Worm (Caenorhabditis elegans) whole organism, L1 larva: ENCODE results near the gene F58D12.1.
A peak's percentile ranks its signal among the peaks of the same experiment; 100 is the strongest.

Source experiments
- C16A3.4 ChIP-seq: fragments of 150-350 bp; optimal IDR thresholded peaks from 2 replicates; lab custom pipeline; 2014; ENCODE audit warnings: missing biosample characterization, missing genetic modification characterization
- C34B4.2 ChIP-seq: sonication (generic microtip); optimal IDR thresholded peaks from 2 replicates; lab custom pipeline; 2017; ENCODE audit warnings: mild to moderate bottlenecking, missing genetic modification characterization, missing compliant biosample characterization
- Y116A8C.19 ChIP-seq: sonication (generic microtip); optimal IDR thresholded peaks from 2 replicates; lab custom pipeline; 2016; ENCODE audit warnings: missing compliant biosample characterization, missing genetic modification characterization, borderline replicate concordance
- aly-2 ChIP-seq: fragments of 150-350 bp; optimal IDR thresholded peaks from 2 replicates; lab custom pipeline; 2014; ENCODE audit warnings: missing biosample characterization, missing genetic modification characterization
- ama-1 ChIP-seq: fragments of 150-350 bp; optimal IDR thresholded peaks from 2 replicates; lab custom pipeline; 2014
- blmp-1 ChIP-seq: fragments of 150-350 bp; optimal IDR thresholded peaks from 2 replicates; lab custom pipeline; 2014; ENCODE audit warnings: missing biosample characterization, missing genetic modification characterization
- ceh-63 ChIP-seq: fragments of 200-800 bp; sonication (Bioruptor generic); optimal IDR thresholded peaks from 2 replicates; lab custom pipeline; 2018; ENCODE audit warnings: mild to moderate bottlenecking, missing genetic modification characterization, missing compliant biosample characterization
- ceh-8 ChIP-seq: fragments of 200-800 bp; sonication (Bioruptor generic); optimal IDR thresholded peaks from 2 replicates; lab custom pipeline; 2018; ENCODE audit warnings: mild to moderate bottlenecking, missing genetic modification characterization, moderate library complexity, missing compliant biosample characterization
- ceh-82 ChIP-seq, 3 experiments: fragments of 150-350 bp in 1 of 3; sonication (generic microtip) in 2 of 3; optimal IDR thresholded peaks; 2 replicates each; lab custom pipeline; 2014 to 2017; ENCODE audit warnings: missing biosample characterization in 3 of 3, missing genetic modification characterization in 3 of 3
- ceh-88 ChIP-seq: fragments of 200-800 bp; sonication (Bioruptor generic); IDR thresholded peaks from 2 replicates; pipeline ENCODE4 v1.3.6; 2022; ENCODE audit warnings: missing genetic modification characterization, missing compliant biosample characterization
- ceh-90 ChIP-seq: sonication (generic microtip); optimal IDR thresholded peaks from 2 replicates; lab custom pipeline; 2016; ENCODE audit warnings: missing genetic modification characterization, missing compliant biosample characterization
- dsc-1 ChIP-seq: sonication (generic microtip); optimal IDR thresholded peaks from 2 replicates; lab custom pipeline; 2016; ENCODE audit warnings: mild to moderate bottlenecking, missing genetic modification characterization, missing compliant biosample characterization
- efl-1 ChIP-seq, 4 experiments: fragments of 150-350 bp; optimal IDR thresholded peaks in 3 of 4; peaks in 1 of 4; 1 replicate in 1 of 4; 2 replicates in 3 of 4; lab custom pipeline; 2014; ENCODE audit warnings: missing biosample characterization in 2 of 4, missing genetic modification characterization in 2 of 4, missing genetic modification reagents in 2 of 4
- egl-13 ChIP-seq: sonication (generic microtip); optimal IDR thresholded peaks from 2 replicates; lab custom pipeline; 2016; ENCODE audit warnings: missing genotype, missing genetic modification reagents, missing genetic modification characterization, missing compliant biosample characterization
- egl-27 ChIP-seq, 2 experiments: fragments of 150-350 bp in 1 of 2; sonication (generic microtip); optimal IDR thresholded peaks; 3 replicates each; lab custom pipeline; 2017 to 2018; ENCODE audit warnings: missing biosample characterization in 2 of 2, missing genetic modification characterization in 2 of 2, missing genetic modification reagents in 2 of 2
- elt-2 ChIP-seq: sonication (generic microtip); optimal IDR thresholded peaks from 2 replicates; lab custom pipeline; 2016; ENCODE audit warnings: missing genetic modification characterization, mild to moderate bottlenecking, inconsistent platforms, missing compliant biosample characterization, missing genetic modification reagents
- fkh-10 ChIP-seq: sonication (generic microtip); optimal IDR thresholded peaks from 2 replicates; lab custom pipeline; 2017; ENCODE audit warnings: missing biosample characterization, missing genetic modification reagents, missing genetic modification characterization
- hpl-2 ChIP-seq: fragments of 150-350 bp; optimal IDR thresholded peaks from 2 replicates; lab custom pipeline; 2014; ENCODE audit warnings: missing biosample characterization, missing genetic modification reagents, missing genetic modification characterization
- irx-1 ChIP-seq: sonication (generic microtip); optimal IDR thresholded peaks from 2 replicates; lab custom pipeline; 2016; ENCODE audit warnings: missing genetic modification characterization, missing compliant biosample characterization
- isw-1 ChIP-seq: fragments of 200-800 bp; sonication (Bioruptor generic); IDR thresholded peaks from 2 replicates; pipeline ENCODE4 v1.3.6; 2022; ENCODE audit warnings: missing genetic modification characterization, missing compliant biosample characterization
- jun-1 ChIP-seq: fragments of 150-350 bp; optimal IDR thresholded peaks from 2 replicates; lab custom pipeline; 2014; ENCODE audit warnings: missing biosample characterization, missing genetic modification reagents, missing genetic modification characterization
- lin-13 ChIP-seq: fragments of 150-350 bp; optimal IDR thresholded peaks from 2 replicates; lab custom pipeline; 2014; ENCODE audit warnings: missing biosample characterization, missing genetic modification reagents, missing genetic modification characterization
- lin-14 ChIP-seq: fragments of 200-800 bp; sonication (Bioruptor generic); optimal IDR thresholded peaks from 2 replicates; lab custom pipeline; 2018; ENCODE audit warnings: mild to moderate bottlenecking, missing genetic modification characterization, moderate library complexity, missing compliant biosample characterization
- lin-15B ChIP-seq: fragments of 150-350 bp; sonication (generic microtip); optimal IDR thresholded peaks from 3 replicates; lab custom pipeline; 2014; ENCODE audit warnings: missing biosample characterization, missing genetic modification characterization
- lin-35 ChIP-seq, 2 experiments: fragments of 150-350 bp; optimal IDR thresholded peaks; 2 replicates each; lab custom pipeline; 2014; ENCODE audit warnings: missing biosample characterization in 2 of 2, missing genetic modification characterization in 2 of 2, missing genetic modification reagents in 2 of 2
- lir-3 ChIP-seq: sonication (generic microtip); optimal IDR thresholded peaks from 2 replicates; lab custom pipeline; 2016; ENCODE audit warnings: mild to moderate bottlenecking, missing genetic modification characterization, moderate library complexity, missing compliant biosample characterization; ENCODE audit not compliant: poor library complexity
- lsy-2 ChIP-seq, 2 experiments: fragments of 150-350 bp; optimal IDR thresholded peaks; 2 replicates each; lab custom pipeline; 2014; ENCODE audit warnings: missing biosample characterization in 2 of 2, missing genetic modification characterization in 2 of 2
- mab-9 ChIP-seq: fragments of 200-800 bp; sonication (Bioruptor generic); IDR thresholded peaks from 2 replicates; pipeline ENCODE4 v1.3.6; 2022; ENCODE audit warnings: missing genetic modification reagents, missing genetic modification characterization, missing compliant biosample characterization
- mdl-1 ChIP-seq, 2 experiments: fragments of 150-350 bp; optimal IDR thresholded peaks; 2 replicates each; lab custom pipeline; 2014 to 2017; ENCODE audit warnings: missing biosample characterization in 2 of 2, missing genetic modification characterization in 2 of 2, inconsistent platforms in 1 of 2
- mep-1 ChIP-seq: fragments of 150-350 bp; optimal IDR thresholded peaks from 2 replicates; lab custom pipeline; 2014; ENCODE audit warnings: missing biosample characterization, missing genetic modification characterization
- nhr-11 ChIP-seq: fragments of 150-350 bp; optimal IDR thresholded peaks from 2 replicates; lab custom pipeline; 2014; ENCODE audit warnings: missing biosample characterization, missing genetic modification characterization
- nhr-19 ChIP-seq: fragments of 200-800 bp; sonication (Bioruptor generic); conservative IDR thresholded peaks from 2 replicates; pipeline ENCODE4 v1.3.6; 2022; ENCODE audit warnings: missing genetic modification characterization, missing compliant biosample characterization
- nhr-20 ChIP-seq: sonication (generic microtip); optimal IDR thresholded peaks from 2 replicates; lab custom pipeline; 2016; ENCODE audit warnings: mild to moderate bottlenecking, missing genetic modification characterization, missing compliant biosample characterization
- nhr-47 ChIP-seq: sonication (generic microtip); optimal IDR thresholded peaks from 2 replicates; lab custom pipeline; 2016; ENCODE audit warnings: mild to moderate bottlenecking, missing genetic modification characterization, moderate library complexity, missing compliant biosample characterization
- nhr-71 ChIP-seq: sonication (generic microtip); optimal IDR thresholded peaks from 2 replicates; lab custom pipeline; 2016; ENCODE audit warnings: mild to moderate bottlenecking, missing genetic modification characterization, moderate library complexity, missing compliant biosample characterization
- nhr-77 ChIP-seq: fragments of 150-350 bp; optimal IDR thresholded peaks from 2 replicates; lab custom pipeline; 2014; ENCODE audit warnings: missing biosample characterization, missing genetic modification characterization
- nhr-85 ChIP-seq: sonication (generic microtip); peaks from one replicate; lab custom pipeline; 2016; ENCODE audit warnings: missing genetic modification characterization, inconsistent platforms, missing compliant biosample characterization
- nhr-90 ChIP-seq: sonication (generic microtip); optimal IDR thresholded peaks from 2 replicates; lab custom pipeline; 2016; ENCODE audit warnings: mild to moderate bottlenecking, missing genetic modification characterization, missing compliant biosample characterization; ENCODE audit not compliant: poor library complexity
- pax-3 ChIP-seq: fragments of 200-800 bp; sonication (Bioruptor generic); optimal IDR thresholded peaks from 2 replicates; lab custom pipeline; 2018; ENCODE audit warnings: mild to moderate bottlenecking, missing genetic modification characterization, moderate library complexity, missing compliant biosample characterization
- rnt-1 ChIP-seq: sonication (generic microtip); optimal IDR thresholded peaks from 2 replicates; lab custom pipeline; 2016; ENCODE audit warnings: mild to moderate bottlenecking, missing genetic modification characterization, moderate library complexity, missing compliant biosample characterization
- snpc-4 ChIP-seq: fragments of 150-350 bp; optimal IDR thresholded peaks from 2 replicates; lab custom pipeline; 2014; ENCODE audit warnings: missing biosample characterization, missing genetic modification characterization
- snu-23 ChIP-seq: sonication (generic microtip); optimal IDR thresholded peaks from 2 replicates; lab custom pipeline; 2016; ENCODE audit warnings: missing genetic modification characterization, missing compliant biosample characterization
- sox-4 ChIP-seq: sonication (generic microtip); optimal IDR thresholded peaks from 2 replicates; lab custom pipeline; 2016; ENCODE audit warnings: missing genetic modification characterization, missing compliant biosample characterization
- sup-37 ChIP-seq: fragments of 200-800 bp; sonication (Bioruptor generic); optimal IDR thresholded peaks from 2 replicates; lab custom pipeline; 2018; ENCODE audit warnings: mild to moderate bottlenecking, missing genetic modification characterization, missing compliant biosample characterization
- swsn-7 ChIP-seq: sonication (generic microtip); optimal IDR thresholded peaks from 2 replicates; lab custom pipeline; 2016; ENCODE audit warnings: missing genetic modification characterization, missing compliant biosample characterization
- tbx-2 ChIP-seq: sonication (generic microtip); optimal IDR thresholded peaks from 2 replicates; lab custom pipeline; 2016; ENCODE audit warnings: missing genetic modification characterization, missing compliant biosample characterization
- unc-98 ChIP-seq: fragments of 200-800 bp; sonication (Bioruptor generic); IDR thresholded peaks from 2 replicates; pipeline ENCODE4 v1.3.6; 2022; ENCODE audit warnings: missing genetic modification characterization, missing compliant biosample characterization
- vab-15 ChIP-seq: sonication (generic microtip); optimal IDR thresholded peaks from 2 replicates; lab custom pipeline; 2017; ENCODE audit warnings: missing genotype, mild to moderate bottlenecking, missing genetic modification characterization, missing compliant biosample characterization

The F58D12.1 gene

ce11 chrV:14038328-14039084 lies 10.9 kb upstream of the F58D12.1 start, which contains the start of gene vps-39 (continued):
- TF ChIP-seq efl-1 (optimal IDR thresholded peaks at IDR 0.05; lab: Kevin White, UChicago) (peak; percentile 31 to 62), efl-1 (GFP tag; optimal IDR thresholded peaks at IDR 0.05 in 1 of 2; lab: Kevin White, UChicago) (peak; percentile 58 to 96), tbx-2 (peak; percentile 35), nhr-20 (peak; percentile 37)

ce11 chrV:14055097-14055496 lies 5.7 kb downstream of the F58D12.1 start:
- TF ChIP-seq snu-23 (GFP tag; lab: Kevin White, UChicago) = peak; percentile 98
- TF ChIP-seq C34B4.2 (tag; lab: Kevin White, UChicago) = peak; percentile 92
- peak in 1 of 2 experiments; percentile 90 for TF ChIP-seq mdl-1 (tag; optimal IDR thresholded peaks at IDR 0.05; lab: Kevin White, UChicago)
- TF ChIP-seq aly-2 = peak; percentile 31
- TF ChIP-seq lin-14 (GFP tag; lab: Kevin White, UChicago) = peak; percentile 98
- peak; percentile 88 for TF ChIP-seq vab-15 (tag; lab: Kevin White, UChicago)
- TF ChIP-seq snpc-4 (tag; lab: Kevin White, UChicago) = peak; percentile 85
- peak; percentile 98 for TF ChIP-seq Y116A8C.19 (tag; lab: Kevin White, UChicago)
- TF ChIP-seq nhr-71 (tag; lab: Kevin White, UChicago) = peak; percentile 99
- TF ChIP-seq nhr-19 (GFP tag; lab: Robert Waterston, UW) = peak; percentile 100
- TF ChIP-seq lin-13 (GFP tag; lab: Kevin White, UChicago) = peak; percentile 92
- peak; percentile 59 for TF ChIP-seq blmp-1 (tag; lab: Kevin White, UChicago)
- peak; percentile 82 for TF ChIP-seq C16A3.4 (tag; lab: Kevin White, UChicago)
- peak; percentile 2 for TF ChIP-seq ama-1 (lab: Kevin White, UChicago)
- TF ChIP-seq tbx-2 = peak; percentile 99
- TF ChIP-seq mab-9 (GFP tag; lab: Robert Waterston, UW) = peak; percentile 100
- TF ChIP-seq jun-1 (tag; lab: Kevin White, UChicago) = peak; percentile 87
- TF ChIP-seq fkh-10 = peak; percentile 29
- peak; percentile 97 for TF ChIP-seq ceh-8
- TF ChIP-seq nhr-47 (tag; lab: Kevin White, UChicago) = peak; percentile 99
- TF ChIP-seq lsy-2 (tag; optimal IDR thresholded peaks at IDR 0.05; lab: Kevin White, UChicago) = peak; percentile 87 to 91
- TF ChIP-seq ceh-82 (tag; optimal IDR thresholded peaks at IDR 0.05; lab: Kevin White, UChicago) = peak; percentile 90 to 92 (median 91)
- TF ChIP-seq irx-1 (tag; lab: Kevin White, UChicago) = peak; percentile 99
- peak; percentile 98 for TF ChIP-seq sox-4 (tag; lab: Kevin White, UChicago)
- peak; percentile 99 for TF ChIP-seq dsc-1 (tag; lab: Kevin White, UChicago)
- TF ChIP-seq nhr-90 = peak; percentile 100
- peak; percentile 100 for TF ChIP-seq unc-98
- TF ChIP-seq efl-1 (optimal IDR thresholded peaks at IDR 0.05; lab: Kevin White, UChicago) = peak; percentile 90 to 91
- peak; percentile 84 to 99 for TF ChIP-seq efl-1 (GFP tag; optimal IDR thresholded peaks at IDR 0.05 in 1 of 2; lab: Kevin White, UChicago)
- TF ChIP-seq ceh-88 = peak; percentile 99
- TF ChIP-seq ceh-90 (tag; lab: Kevin White, UChicago) = peak; percentile 99
- TF ChIP-seq swsn-7 = peak; percentile 98
- TF ChIP-seq lir-3 (tag; lab: Kevin White, UChicago) = peak; percentile 99
- TF ChIP-seq egl-27 (tag; optimal IDR thresholded peaks at IDR 0.05; lab: Kevin White, UChicago) = peak in 1 of 2 experiments; percentile 4
- peak; percentile 83 for TF ChIP-seq mep-1
- peak; percentile 83 to 89 for TF ChIP-seq lin-35 (GFP tag; optimal IDR thresholded peaks at IDR 0.05; lab: Kevin White, UChicago)
- peak; percentile 97 for TF ChIP-seq ceh-63 (GFP tag; lab: Kevin White, UChicago)
- peak; percentile 65 for TF ChIP-seq lin-15B (tag; lab: Kevin White, UChicago)
- TF ChIP-seq pax-3 (tag; lab: Kevin White, UChicago) = peak; percentile 100
- peak; percentile 80 for TF ChIP-seq nhr-11 (tag; lab: Kevin White, UChicago)
- peak; percentile 99 for TF ChIP-seq isw-1
- TF ChIP-seq elt-2 (tag; lab: Kevin White, UChicago) = peak; percentile 96
- TF ChIP-seq egl-13 (tag; lab: Kevin White, UChicago) = peak; percentile 98
- peak; percentile 100 for TF ChIP-seq rnt-1 (tag; lab: Kevin White, UChicago)
- peak; percentile 82 for TF ChIP-seq nhr-77
- peak; percentile 53 for TF ChIP-seq hpl-2 (GFP tag; lab: Kevin White, UChicago)
- peak; percentile 100 for TF ChIP-seq nhr-85 (tag; lab: Kevin White, UChicago)
- peak; percentile 94 for TF ChIP-seq sup-37 (GFP tag; lab: Kevin White, UChicago)
